Fruit fly (Drosophila melanogaster) whole organism, prepupa: ENCODE data around the gene CG44869.

ENCODE experiments used
- Blimp-1 ChIP-seq: fragments of 200-800 bp; sonication (Bioruptor generic); optimal IDR thresholded peaks from 3 replicates; lab custom pipeline; 2017; ENCODE audit warnings: missing biosample characterization, missing genetic modification characterization, mild to moderate bottlenecking, moderate library complexity, missing genetic modification reagents
- CG10669 ChIP-seq: fragments of 200-800 bp; sonication (Bioruptor generic); optimal IDR thresholded peaks from 3 replicates; lab custom pipeline; 2018; ENCODE audit warnings: missing biosample characterization, mild to moderate bottlenecking, missing genetic modification characterization, moderate library complexity
- CG11294 ChIP-seq: fragments of 200-800 bp; sonication (Bioruptor generic); IDR thresholded peaks from 2 replicates; pipeline ENCODE4 v1.3.6; 2022; ENCODE audit warnings: missing biosample characterization, missing genetic modification characterization
- CG11762 ChIP-seq: fragments of 200-800 bp; sonication (Bioruptor generic); optimal IDR thresholded peaks from 3 replicates; lab custom pipeline; 2016; ENCODE audit warnings: missing biosample characterization, missing genetic modification characterization; ENCODE audit not compliant: insufficient read depth
- CG11902 ChIP-seq: fragments of 200-800 bp; sonication (Bioruptor generic); optimal IDR thresholded peaks from 3 replicates; lab custom pipeline; 2016; ENCODE audit warnings: missing biosample characterization, missing genetic modification characterization
- CG15336 ChIP-seq: fragments of 200-800 bp; sonication (Bioruptor generic); IDR thresholded peaks from 2 replicates; pipeline ENCODE4 v1.3.6; 2022; ENCODE audit warnings: missing biosample characterization, missing genetic modification characterization
- CG3032 ChIP-seq: fragments of 200-800 bp; optimal IDR thresholded peaks from 2 replicates; lab custom pipeline; 2019; ENCODE audit warnings: missing biosample characterization, mild to moderate bottlenecking, missing genetic modification characterization, moderate library complexity
- CG32006 ChIP-seq: fragments of 200-800 bp; sonication (Bioruptor generic); optimal IDR thresholded peaks from 3 replicates; lab custom pipeline; 2017; ENCODE audit warnings: missing biosample characterization, mild to moderate bottlenecking, missing genetic modification characterization
- CG3919 ChIP-seq: fragments of 200-800 bp; sonication (Bioruptor generic); optimal IDR thresholded peaks from 3 replicates; lab custom pipeline; 2016; ENCODE audit warnings: missing biosample characterization, missing genetic modification characterization
- CG4318 ChIP-seq: fragments of 200-800 bp; sonication (Bioruptor generic); optimal IDR thresholded peaks from 3 replicates; lab custom pipeline; 2017; ENCODE audit warnings: missing biosample characterization, mild to moderate bottlenecking, missing genetic modification characterization
- CG6163 ChIP-seq: fragments of 200-800 bp; sonication (Bioruptor generic); IDR thresholded peaks from 3 replicates; pipeline ENCODE4 v1.3.6; 2022; ENCODE audit warnings: missing biosample characterization, missing genetic modification characterization
- CG6854 ChIP-seq: fragments of 200-800 bp; sonication (Bioruptor generic); optimal IDR thresholded peaks from 2 replicates; lab custom pipeline; 2017; ENCODE audit warnings: missing biosample characterization, mild to moderate bottlenecking, missing genetic modification characterization
- CG8119 ChIP-seq: fragments of 200-800 bp; sonication (Bioruptor generic); IDR thresholded peaks from 3 replicates; pipeline ENCODE4 v1.3.6; 2022; ENCODE audit warnings: missing biosample characterization, missing genetic modification characterization
- CG9139 ChIP-seq: fragments of 200-800 bp; sonication (Bioruptor generic); optimal IDR thresholded peaks from 3 replicates; lab custom pipeline; 2017; ENCODE audit warnings: missing biosample characterization, mild to moderate bottlenecking, missing genetic modification characterization
- Eip78C ChIP-seq: fragments of 200-800 bp; sonication (Bioruptor generic); peaks from one replicate; lab custom pipeline; 2016; ENCODE audit warnings: missing biosample characterization, missing genetic modification characterization
- Eip93F ChIP-seq: fragments of 200-800 bp; sonication (Bioruptor generic); optimal IDR thresholded peaks from 2 replicates; lab custom pipeline; 2016; ENCODE audit warnings: missing biosample characterization, mild to moderate bottlenecking, missing genetic modification characterization
- Ets21C ChIP-seq: fragments of 200-800 bp; sonication (Bioruptor generic); optimal IDR thresholded peaks from 3 replicates; lab custom pipeline; 2016; ENCODE audit warnings: missing biosample characterization, missing genetic modification characterization
- Ets96B ChIP-seq: fragments of 200-800 bp; optimal IDR thresholded peaks from 2 replicates; lab custom pipeline; 2019; ENCODE audit warnings: missing biosample characterization, mild to moderate bottlenecking, missing genetic modification characterization, moderate library complexity
- Met ChIP-seq: fragments of 200-800 bp; sonication (Bioruptor generic); optimal IDR thresholded peaks from 3 replicates; lab custom pipeline; 2016; ENCODE audit warnings: missing biosample characterization, missing genetic modification characterization
- OdsH ChIP-seq: fragments of 200-800 bp; sonication (Bioruptor generic); optimal IDR thresholded peaks from 3 replicates; lab custom pipeline; 2016; ENCODE audit warnings: missing biosample characterization, missing genetic modification characterization
- Smox ChIP-seq: fragments of 200-800 bp; sonication (Bioruptor generic); optimal IDR thresholded peaks from 3 replicates; lab custom pipeline; 2016; ENCODE audit warnings: missing biosample characterization, missing genetic modification characterization
- Sox14 ChIP-seq: fragments of 200-800 bp; sonication (Bioruptor generic); optimal IDR thresholded peaks from 3 replicates; lab custom pipeline; 2016; ENCODE audit warnings: missing biosample characterization, missing genetic modification characterization
- achi ChIP-seq: fragments of 200-800 bp; sonication (Bioruptor generic); optimal IDR thresholded peaks from 3 replicates; lab custom pipeline; 2016; ENCODE audit warnings: missing biosample characterization, missing genetic modification characterization
- acj6 ChIP-seq: fragments of 200-800 bp; sonication (Bioruptor generic); optimal IDR thresholded peaks from 3 replicates; lab custom pipeline; 2016; ENCODE audit warnings: missing biosample characterization, missing genetic modification characterization
- dac ChIP-seq: fragments of 200-800 bp; sonication (Bioruptor generic); optimal IDR thresholded peaks from 2 replicates; lab custom pipeline; 2017; ENCODE audit warnings: missing biosample characterization, mild to moderate bottlenecking, missing genetic modification characterization
- dsx ChIP-seq: fragments of 200-800 bp; optimal IDR thresholded peaks from 3 replicates; lab custom pipeline; 2019; ENCODE audit warnings: missing biosample characterization, mild to moderate bottlenecking, missing genetic modification characterization, moderate library complexity; ENCODE audit not compliant: poor library complexity, severe bottlenecking
- eg ChIP-seq: fragments of 200-800 bp; sonication (Bioruptor generic); IDR thresholded peaks from 3 replicates; pipeline ENCODE4 v1.3.6; 2022; ENCODE audit warnings: missing biosample characterization, missing genetic modification characterization
- esn ChIP-seq: fragments of 200-800 bp; sonication (Bioruptor generic); optimal IDR thresholded peaks from 2 replicates; lab custom pipeline; 2016; ENCODE audit warnings: missing biosample characterization, mild to moderate bottlenecking, missing genetic modification characterization, moderate library complexity
- fd59A ChIP-seq: fragments of 200-800 bp; sonication (Bioruptor generic); optimal IDR thresholded peaks from 2 replicates; lab custom pipeline; 2017; ENCODE audit warnings: missing biosample characterization, mild to moderate bottlenecking, missing genetic modification characterization, missing genetic modification reagents
- fd85E ChIP-seq: fragments of 200-800 bp; sonication (Bioruptor generic); optimal IDR thresholded peaks from 3 replicates; lab custom pipeline; 2016; ENCODE audit warnings: missing biosample characterization, missing genetic modification characterization
- fkh ChIP-seq: fragments of 200-800 bp; sonication (Bioruptor generic); optimal IDR thresholded peaks from 3 replicates; lab custom pipeline; 2017; ENCODE audit warnings: missing biosample characterization, mild to moderate bottlenecking, missing genetic modification characterization, moderate library complexity
- lz ChIP-seq: fragments of 200-800 bp; sonication (Bioruptor generic); optimal IDR thresholded peaks from 3 replicates; lab custom pipeline; 2016; ENCODE audit warnings: missing biosample characterization, missing genetic modification characterization
- salr ChIP-seq, 2 experiments: fragments of 200-800 bp; sonication (Bioruptor generic); optimal IDR thresholded peaks; 3 replicates each; lab custom pipeline; 2016 to 2018; ENCODE audit warnings: missing biosample characterization in 2 of 2, missing genetic modification characterization in 2 of 2, mild to moderate bottlenecking in 1 of 2
- ss ChIP-seq, 2 experiments: fragments of 200-800 bp; sonication (Bioruptor generic); optimal IDR thresholded peaks; 2 replicates in 1 of 2; 3 replicates in 1 of 2; lab custom pipeline; 2017 to 2018; ENCODE audit warnings: mild to moderate bottlenecking in 2 of 2, missing biosample characterization in 2 of 2, missing genetic modification characterization in 2 of 2, moderate library complexity in 1 of 2
- svp ChIP-seq: fragments of 200-800 bp; sonication (Bioruptor generic); peaks from one replicate; lab custom pipeline; 2016; ENCODE audit warnings: missing biosample characterization, missing genetic modification characterization
- topi ChIP-seq: fragments of 200-800 bp; sonication (Bioruptor generic); optimal IDR thresholded peaks from 3 replicates; lab custom pipeline; 2016; ENCODE audit warnings: missing biosample characterization, missing genetic modification characterization
- vri ChIP-seq: fragments of 200-800 bp; sonication (Bioruptor generic); optimal IDR thresholded peaks from 3 replicates; lab custom pipeline; 2016; ENCODE audit warnings: missing biosample characterization, mild to moderate bottlenecking, missing genetic modification characterization

CG44869 gene

dm6 chr2L:15458076-15458475 is 39.9 kb upstream of the CG44869 start (continued):
- TF ChIP-seq salr (GFP tag; optimal IDR thresholded peaks at IDR 0.05; lab: Kevin White, UChicago), result no peak
- TF ChIP-seq topi (GFP tag; lab: Kevin White, UChicago), result peak; percentile 38
- peak; percentile 14 for TF ChIP-seq CG10669
- no peak for TF ChIP-seq CG3919 (GFP tag; lab: Kevin White, UChicago)
- no peak for TF ChIP-seq Ets96B (tag; lab: Kevin White, UChicago)
- peak; percentile 26 for TF ChIP-seq Met (GFP tag; lab: Kevin White, UChicago)
- no peak for TF ChIP-seq Eip93F
- no peak for TF ChIP-seq fd59A
- TF ChIP-seq CG15336 (GFP tag; lab: Robert Waterston, UW), result no peak
- TF ChIP-seq Smox (GFP tag; lab: Kevin White, UChicago), result no peak
- TF ChIP-seq CG6163 (GFP tag; lab: Robert Waterston, UW), result no peak
- TF ChIP-seq Blimp-1 (GFP tag; lab: Kevin White, UChicago), result no peak

DNA sequence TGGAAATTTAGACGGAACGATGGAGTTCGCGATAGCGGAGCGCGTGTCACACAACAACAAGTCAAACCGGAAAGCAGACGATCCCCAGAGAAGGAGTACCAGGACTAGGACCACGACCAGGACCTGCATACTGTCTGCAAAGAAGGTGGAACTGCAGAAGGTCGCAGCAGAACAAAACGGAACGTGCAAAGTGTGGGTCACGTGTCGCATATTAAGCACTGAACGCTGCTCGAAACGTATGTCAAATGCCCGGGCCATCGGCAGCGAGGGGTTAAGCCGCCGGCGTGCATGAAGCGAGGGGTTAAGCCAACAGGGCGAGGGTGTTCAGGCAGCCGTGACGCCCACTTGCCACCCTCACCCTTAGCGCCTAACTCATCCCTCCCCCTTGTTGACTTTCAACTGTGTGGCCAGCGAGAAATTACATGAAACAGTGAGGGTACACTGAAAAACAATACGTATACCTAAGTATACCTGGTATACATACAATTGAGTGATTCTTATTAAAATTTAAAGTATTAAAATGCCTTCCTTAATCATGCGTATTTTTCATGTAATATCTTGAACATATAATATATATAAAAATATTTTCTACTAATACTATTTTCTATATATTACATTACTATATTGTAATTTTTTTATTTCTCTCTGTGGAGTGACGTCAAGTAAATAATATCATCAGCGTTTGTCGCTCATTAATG is 23.8 kb upstream of the CG44869 start:
- TF ChIP-seq CG9139 (GFP tag; lab: Kevin White, UChicago) (no peak), ss (GFP tag; optimal IDR thresholded peaks at IDR 0.05; lab: Kevin White, UChicago) (peak in 1 of 2 experiments; percentile 13), CG3032 (tag; lab: Kevin White, UChicago) (peak; percentile 0), Eip78C (GFP tag; lab: Kevin White, UChicago) (peak; percentile 49), salr (GFP tag; optimal IDR thresholded peaks at IDR 0.05; lab: Kevin White, UChicago) (no peak), eg (GFP tag; lab: Robert Waterston, UW) (no peak), achi (GFP tag; lab: Kevin White, UChicago) (peak; percentile 1), esn (GFP tag; lab: Kevin White, UChicago) (peak; percentile 8), svp (GFP tag; lab: Kevin White, UChicago) (peak; percentile 55)
- TF ChIP-seq, all 60 proteins: peak for 6

- TF ChIP-seq esn (GFP tag; lab: Kevin White, UChicago) (no peak), achi (GFP tag; lab: Kevin White, UChicago) (peak; percentile 11), CG6854 (no peak), eg (GFP tag; lab: Robert Waterston, UW) (no peak), CG4318 (GFP tag; lab: Kevin White, UChicago) (no peak), dac (no peak), fd59A (no peak), Ets21C (no peak), Blimp-1 (GFP tag; lab: Kevin White, UChicago) (no peak), Sox14 (GFP tag; lab: Kevin White, UChicago) (no peak), CG6163 (GFP tag; lab: Robert Waterston, UW) (no peak), fd85E (GFP tag; lab: Kevin White, UChicago) (no peak), CG3032 (tag; lab: Kevin White, UChicago) (no peak), salr (GFP tag; optimal IDR thresholded peaks at IDR 0.05; lab: Kevin White, UChicago) (no peak), CG32006 (GFP tag; lab: Kevin White, UChicago) (peak; percentile 40)
- TF ChIP-seq, all 60 proteins: peak for 2
These were observed 20.8 kb upstream of the CG44869 start for dm6 chr2L:15438957-15439356.

DNA sequence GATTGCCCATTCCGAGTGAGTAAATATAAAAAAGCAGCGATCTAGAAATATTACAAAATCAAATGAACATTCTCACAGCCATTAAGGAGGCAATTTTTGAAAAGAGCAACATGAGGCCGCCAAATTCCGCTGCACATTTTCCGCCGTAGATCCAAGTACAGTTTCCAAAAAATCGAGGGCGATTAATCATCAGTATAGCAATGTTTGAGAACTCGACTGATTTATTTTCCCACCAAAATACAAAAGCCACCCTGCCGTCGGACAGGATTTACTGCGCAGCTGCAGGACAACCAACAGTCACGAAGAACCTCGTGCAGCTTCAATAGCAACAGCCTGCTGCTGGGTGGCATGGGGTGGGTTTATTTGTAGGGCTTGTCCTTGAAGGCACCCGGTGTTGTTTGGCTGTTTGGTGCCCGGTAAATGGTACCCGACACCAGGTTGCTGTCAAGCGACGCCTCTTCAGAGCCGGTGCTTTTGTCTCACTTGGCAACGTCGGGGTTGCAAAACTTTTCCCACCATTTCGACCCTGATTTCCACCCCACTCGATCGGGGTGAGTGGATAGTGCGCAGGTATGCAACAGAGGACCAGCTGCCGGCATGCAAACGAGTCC is 17.6 kb upstream of the CG44869 start:
- TF ChIP-seq fd59A, result no peak
- TF ChIP-seq eg (GFP tag; lab: Robert Waterston, UW), result no peak
- TF ChIP-seq svp (GFP tag; lab: Kevin White, UChicago), result peak; percentile 40
- TF ChIP-seq topi (GFP tag; lab: Kevin White, UChicago), result no peak

DNA sequence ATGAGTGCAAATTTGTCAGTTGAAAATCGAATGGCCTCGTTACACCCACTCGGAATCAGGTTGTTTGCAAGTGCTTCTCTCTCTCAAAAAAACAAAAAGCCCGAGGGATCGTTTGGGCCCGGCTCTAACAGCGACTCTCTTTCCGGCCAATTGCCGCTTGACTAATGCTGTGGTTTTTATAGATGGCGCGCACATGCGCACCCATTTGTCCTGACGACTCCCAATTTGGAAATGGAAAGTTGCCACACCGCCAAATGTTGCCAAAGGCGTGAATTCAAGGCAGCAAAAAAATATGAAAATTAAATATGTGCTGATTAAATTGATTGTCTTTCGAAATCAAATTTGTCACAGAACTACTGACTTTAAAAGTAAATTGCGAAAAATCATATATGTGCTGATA is 16.7 kb upstream of the CG44869 start:
- no peak for TF ChIP-seq achi (GFP tag; lab: Kevin White, UChicago)
- no peak for TF ChIP-seq CG8119 (GFP tag; lab: Robert Waterston, UW)
- no peak for TF ChIP-seq CG3032 (tag; lab: Kevin White, UChicago)
- TF ChIP-seq OdsH (GFP tag; lab: Kevin White, UChicago), result no peak
- no peak for TF ChIP-seq Ets21C
- TF ChIP-seq eg (GFP tag; lab: Robert Waterston, UW), result no peak
- TF ChIP-seq CG11294 (GFP tag; lab: Robert Waterston, UW), result no peak
- no peak for TF ChIP-seq acj6 (GFP tag; lab: Kevin White, UChicago)
- no peak for TF ChIP-seq ss (GFP tag; optimal IDR thresholded peaks at IDR 0.05; lab: Kevin White, UChicago)
- no peak for TF ChIP-seq CG11762 (GFP tag; lab: Kevin White, UChicago)
- no peak for TF ChIP-seq vri (GFP tag; lab: Kevin White, UChicago)
- TF ChIP-seq dsx (GFP tag; lab: Kevin White, UChicago), result no peak
- no peak for TF ChIP-seq fkh (GFP tag; lab: Kevin White, UChicago)
- TF ChIP-seq lz (GFP tag; lab: Kevin White, UChicago), result no peak
- TF ChIP-seq CG11902 (GFP tag; lab: Kevin White, UChicago), result no peak
- TF ChIP-seq CG9139 (GFP tag; lab: Kevin White, UChicago), result no peak
